Worm (Caenorhabditis elegans) whole organism, L4 larva: ENCODE results near the gene C35D10.8.

Source experiments
- T26A8.4 ChIP-seq: fragments of 200-800 bp; sonication (Bioruptor generic); IDR thresholded peaks from 2 replicates; pipeline ENCODE4 v1.3.6; 2022; ENCODE audit warnings: missing genetic modification characterization, missing compliant biosample characterization
- lin-15B ChIP-seq: fragments of 150-350 bp; sonication (generic microtip); optimal IDR thresholded peaks from 3 replicates; lab custom pipeline; 2014; ENCODE audit warnings: missing biosample characterization, missing genetic modification characterization
- pha-4 ChIP-seq, 2 experiments: fragments of 150-350 bp in 1 of 2; fragments of 200-800 bp in 1 of 2; sonication (Bioruptor generic) in 1 of 2; IDR thresholded peaks in 1 of 2; optimal IDR thresholded peaks in 1 of 2; 2 replicates each; pipeline versions ENCODE4 v1.3.6 to Lab custom; 2014 to 2022; ENCODE audit warnings: missing genetic modification characterization in 2 of 2, missing genetic modification reagents in 2 of 2, missing biosample characterization in 1 of 2, missing compliant biosample characterization in 1 of 2
- unc-130 ChIP-seq: sonication (generic microtip); optimal IDR thresholded peaks from 2 replicates; lab custom pipeline; 2016; ENCODE audit warnings: missing genetic modification reagents, missing genetic modification characterization, missing compliant biosample characterization
- unc-62 ChIP-seq, 3 experiments: fragments of 150-350 bp in 1 of 3; sonication (generic microtip); optimal IDR thresholded peaks in 2 of 3; peaks in 1 of 3; 1 replicate in 1 of 3; 2 replicates in 2 of 3; lab custom pipeline; 2014 to 2017; ENCODE audit warnings: missing biosample characterization in 3 of 3, missing genetic modification characterization in 3 of 3, missing genetic modification reagents in 3 of 3, missing genotype in 1 of 3

- TF ChIP-seq T26A8.4 (GFP tag; lab: Robert Waterston, UW) (no peak), lin-15B (tag; lab: Kevin White, UChicago) (no peak), pha-4 (GFP tag; IDR thresholded peaks at IDR 0.05; lab: Robert Waterston, UW) (no peak), pha-4 (tag; optimal IDR thresholded peaks at IDR 0.05; lab: Kevin White, UChicago) (no peak), unc-130 (GFP tag; lab: Kevin White, UChicago) (no peak), unc-62 (GFP tag; optimal IDR thresholded peaks at IDR 0.05 in 1 of 2; lab: Kevin White, UChicago) (peak in 1 of 2 experiments; percentile 91), unc-62 (tag; optimal IDR thresholded peaks at IDR 0.05; lab: Kevin White, UChicago) (no peak)
These were observed 40.3 kb downstream of the C35D10.8 start for ce11 chrIII:4895313-4895712.
